Worm (Caenorhabditis elegans) whole organism, late embryonic: Measurements from ENCODE around the gene fbxa-128.

ENCODE experiments used
- F13H6.1 ChIP-seq: sonication (generic microtip); optimal IDR thresholded peaks from 2 replicates; lab custom pipeline; 2016; ENCODE audit warnings: missing genetic modification characterization, missing compliant biosample characterization
- K02D7.2 ChIP-seq: sonication (generic microtip); optimal IDR thresholded peaks from 2 replicates; lab custom pipeline; 2017; ENCODE audit warnings: mild to moderate bottlenecking, missing genetic modification characterization, missing compliant biosample characterization
- Y22D7AL.16 ChIP-seq: sonication (generic microtip); optimal IDR thresholded peaks from 2 replicates; lab custom pipeline; 2016; ENCODE audit warnings: missing genetic modification characterization, missing compliant biosample characterization
- ama-1 ChIP-seq: fragments of 150-350 bp; optimal IDR thresholded peaks from 2 replicates; lab custom pipeline; 2014
- ceh-14 ChIP-seq: sonication (generic microtip); optimal IDR thresholded peaks from 2 replicates; lab custom pipeline; 2016; ENCODE audit warnings: missing genotype, missing genetic modification characterization, missing compliant biosample characterization
- ceh-2 ChIP-seq: sonication (generic microtip); optimal IDR thresholded peaks from 2 replicates; lab custom pipeline; 2016; ENCODE audit warnings: missing genotype, missing genetic modification characterization, missing compliant biosample characterization
- ceh-34 ChIP-seq: sonication (generic microtip); optimal IDR thresholded peaks from 2 replicates; lab custom pipeline; 2016; ENCODE audit warnings: mild to moderate bottlenecking, missing genetic modification characterization, missing compliant biosample characterization
- ceh-45 ChIP-seq: fragments of 200-800 bp; sonication (Bioruptor generic); IDR thresholded peaks from 2 replicates; pipeline ENCODE4 v1.3.6; 2022; ENCODE audit warnings: missing genetic modification reagents, missing genetic modification characterization, missing compliant biosample characterization
- ceh-48 ChIP-seq: sonication (generic microtip); optimal IDR thresholded peaks from 2 replicates; lab custom pipeline; 2016; ENCODE audit warnings: missing genetic modification characterization, inconsistent platforms, missing compliant biosample characterization
- ceh-6 ChIP-seq: fragments of 200-800 bp; sonication (Bioruptor generic); optimal IDR thresholded peaks from 2 replicates; lab custom pipeline; 2018; ENCODE audit warnings: mild to moderate bottlenecking, missing genetic modification characterization, missing compliant biosample characterization
- ceh-9 ChIP-seq: sonication (generic microtip); optimal IDR thresholded peaks from 2 replicates; lab custom pipeline; 2016; ENCODE audit warnings: mild to moderate bottlenecking, missing genetic modification characterization, inconsistent platforms, missing compliant biosample characterization
- dve-1 ChIP-seq: sonication (generic microtip); optimal IDR thresholded peaks from 2 replicates; lab custom pipeline; 2017; ENCODE audit warnings: antibody characterized with exemption, mild to moderate bottlenecking, missing genetic modification characterization, missing compliant biosample characterization
- elt-4 ChIP-seq: sonication (generic microtip); optimal IDR thresholded peaks from 2 replicates; lab custom pipeline; 2016; ENCODE audit warnings: missing genetic modification characterization, missing compliant biosample characterization
- ets-4 ChIP-seq: sonication (generic microtip); optimal IDR thresholded peaks from 2 replicates; lab custom pipeline; 2016; ENCODE audit warnings: missing genetic modification characterization, missing compliant biosample characterization
- fkh-10 ChIP-seq: fragments of 150-350 bp; optimal IDR thresholded peaks from 2 replicates; lab custom pipeline; 2014; ENCODE audit warnings: missing biosample characterization, missing genetic modification reagents, missing genetic modification characterization
- fkh-6 ChIP-seq: sonication (generic microtip); optimal IDR thresholded peaks from 2 replicates; lab custom pipeline; 2016; ENCODE audit warnings: missing genetic modification characterization, missing compliant biosample characterization
- gmeb-2 ChIP-seq: sonication (generic microtip); optimal IDR thresholded peaks from 2 replicates; lab custom pipeline; 2016; ENCODE audit warnings: missing genetic modification characterization, inconsistent platforms, missing compliant biosample characterization
- hlh-15 ChIP-seq: sonication (generic microtip); optimal IDR thresholded peaks from 2 replicates; lab custom pipeline; 2016; ENCODE audit warnings: missing genetic modification characterization, missing compliant biosample characterization
- hlh-6 ChIP-seq: sonication (generic microtip); optimal IDR thresholded peaks from 2 replicates; lab custom pipeline; 2016; ENCODE audit warnings: missing genotype, missing genetic modification characterization, missing compliant biosample characterization
- hlh-8 ChIP-seq: sonication (generic microtip); optimal IDR thresholded peaks from 2 replicates; lab custom pipeline; 2016; ENCODE audit warnings: missing genotype, missing genetic modification characterization, missing compliant biosample characterization
- madf-2 ChIP-seq: sonication (generic microtip); optimal IDR thresholded peaks from 2 replicates; lab custom pipeline; 2017; ENCODE audit warnings: missing genetic modification characterization, missing compliant biosample characterization
- nfya-1 ChIP-seq: sonication (generic microtip); optimal IDR thresholded peaks from 2 replicates; lab custom pipeline; 2017; ENCODE audit warnings: missing genetic modification characterization, mild to moderate bottlenecking, missing compliant biosample characterization, antibody characterized with exemption, moderate library complexity
- nhr-11 ChIP-seq: fragments of 150-350 bp; optimal IDR thresholded peaks from 2 replicates; lab custom pipeline; 2014; ENCODE audit warnings: missing biosample characterization, missing genetic modification characterization
- pat-9 ChIP-seq: fragments of 200-800 bp; sonication (Bioruptor generic); optimal IDR thresholded peaks from 2 replicates; lab custom pipeline; 2018; ENCODE audit warnings: mild to moderate bottlenecking, missing genetic modification characterization, moderate library complexity, missing compliant biosample characterization
- pax-1 ChIP-seq: fragments of 150-350 bp; optimal IDR thresholded peaks from 2 replicates; lab custom pipeline; 2014; ENCODE audit warnings: missing biosample characterization, missing genetic modification characterization
- pha-2 ChIP-seq: sonication (generic microtip); optimal IDR thresholded peaks from 2 replicates; lab custom pipeline; 2017; ENCODE audit warnings: mild to moderate bottlenecking, missing genetic modification characterization, missing compliant biosample characterization
- pros-1 ChIP-seq: fragments of 150-350 bp; optimal IDR thresholded peaks from 2 replicates; lab custom pipeline; 2014; ENCODE audit warnings: missing biosample characterization, missing genetic modification reagents, missing genetic modification characterization
- syd-9 ChIP-seq: sonication (generic microtip); optimal IDR thresholded peaks from 2 replicates; lab custom pipeline; 2016; ENCODE audit warnings: mild to moderate bottlenecking, missing genetic modification characterization, moderate library complexity, missing compliant biosample characterization
- tbx-2 ChIP-seq: sonication (generic microtip); optimal IDR thresholded peaks from 2 replicates; lab custom pipeline; 2016; ENCODE audit warnings: missing genetic modification characterization, missing compliant biosample characterization
- ttx-3 ChIP-seq: sonication (generic microtip); optimal IDR thresholded peaks from 2 replicates; lab custom pipeline; 2016; ENCODE audit warnings: missing genetic modification reagents, missing genetic modification characterization, missing compliant biosample characterization
- unc-3 ChIP-seq, 2 experiments: fragments of 200-800 bp in 1 of 2; sonication (Bioruptor generic) in 1 of 2; sonication (generic microtip) in 1 of 2; conservative IDR thresholded peaks in 1 of 2; optimal IDR thresholded peaks in 1 of 2; 2 replicates each; pipeline versions ENCODE4 v1.3.6 to Lab custom; 2016 to 2022; ENCODE audit warnings: missing compliant biosample characterization in 2 of 2, missing genetic modification characterization in 2 of 2, missing genetic modification reagents in 1 of 2
- unc-86 ChIP-seq: sonication (generic microtip); optimal IDR thresholded peaks from 2 replicates; lab custom pipeline; 2016; ENCODE audit warnings: missing genetic modification characterization, missing compliant biosample characterization
- ztf-16 ChIP-seq: sonication (generic microtip); optimal IDR thresholded peaks from 2 replicates; lab custom pipeline; 2017; ENCODE audit warnings: missing genetic modification characterization, missing compliant biosample characterization

fbxa-128 gene

ce11 chrIII:11138922-11139321, at the start of gene fbxa-128:
Gene fbxa-128 (minus strand): TSS chrIII:11139113.
- TF ChIP-seq ceh-14 (no peak), elt-4 (tag; lab: Kevin White, UChicago) (no peak), syd-9 (tag; lab: Kevin White, UChicago) (no peak), nfya-1 (tag; lab: Kevin White, UChicago) (peak; percentile 16), nhr-11 (tag; lab: Kevin White, UChicago) (no peak), ets-4 (tag; lab: Kevin White, UChicago) (no peak)

DNA sequence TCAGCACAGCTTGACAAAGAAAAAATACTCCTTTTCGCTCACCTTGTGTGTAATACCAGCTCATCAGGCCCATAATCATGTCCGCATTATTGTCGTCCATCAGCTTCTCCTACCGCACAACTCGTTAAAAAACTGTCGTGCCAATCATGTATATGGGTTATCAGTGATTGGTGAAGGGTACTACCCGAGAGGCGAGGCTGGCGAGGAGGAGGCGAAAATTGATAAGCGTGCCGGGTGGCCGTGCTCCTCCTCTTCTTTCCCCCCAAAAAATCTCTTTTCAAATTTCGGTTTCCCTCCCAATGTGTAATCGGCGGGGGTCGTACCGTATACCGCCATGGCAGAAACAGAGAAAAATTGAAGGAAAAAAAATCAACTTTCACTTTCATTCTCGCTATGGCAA, 49.2 kb upstream of the fbxa-128 start:
- no peak for TF ChIP-seq tbx-2
- no peak for TF ChIP-seq ceh-45 (GFP tag; lab: Robert Waterston, UW)
- no peak for TF ChIP-seq hlh-8 (tag; lab: Kevin White, UChicago)
- TF ChIP-seq syd-9 (tag; lab: Kevin White, UChicago) = no peak
- no peak for TF ChIP-seq hlh-15 (tag; lab: Kevin White, UChicago)
- TF ChIP-seq F13H6.1 (tag; lab: Kevin White, UChicago) = no peak
- TF ChIP-seq ttx-3 (tag; lab: Kevin White, UChicago) = no peak
- TF ChIP-seq hlh-6 (tag; lab: Kevin White, UChicago) = no peak
- no peak for TF ChIP-seq fkh-6
- no peak for TF ChIP-seq fkh-10 (GFP tag; lab: Kevin White, UChicago)
- no peak for TF ChIP-seq Y22D7AL.16 (tag; lab: Kevin White, UChicago)
- no peak for TF ChIP-seq dve-1 (tag; lab: Kevin White, UChicago)

DNA sequence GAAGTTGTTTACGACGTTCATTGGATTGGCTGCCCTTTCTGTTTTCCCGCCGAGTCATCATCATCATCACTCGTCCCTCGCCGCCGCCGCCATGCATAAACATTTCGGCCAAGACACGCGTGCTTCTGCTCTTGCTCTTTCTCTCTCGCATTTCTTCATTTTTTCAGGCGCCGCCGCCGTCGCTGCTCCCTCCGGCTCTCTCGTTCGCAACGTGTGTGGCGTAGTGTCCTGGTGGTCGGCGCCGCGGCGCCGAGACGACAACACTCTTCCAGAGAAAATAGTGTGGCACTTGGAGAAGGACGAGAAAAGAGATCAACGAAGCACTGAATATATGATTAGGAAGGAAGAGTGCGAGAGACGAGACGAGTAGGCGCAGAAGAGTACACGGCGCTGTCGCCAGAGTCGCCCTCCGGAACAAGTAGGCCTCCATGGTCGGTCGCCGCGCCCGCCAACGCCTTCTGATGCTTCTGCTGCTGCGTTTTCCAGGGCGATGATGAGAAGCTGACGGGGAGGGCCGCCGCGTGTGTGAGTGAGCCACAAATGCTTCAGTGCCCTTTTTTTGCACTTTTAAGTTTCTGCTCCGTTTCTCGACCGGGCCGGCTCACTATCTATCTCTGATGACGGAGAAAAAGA, 46.7 kb upstream of the fbxa-128 start:
- TF ChIP-seq gmeb-2 (tag; lab: Kevin White, UChicago) = no peak
- no peak for TF ChIP-seq madf-2 (tag; lab: Kevin White, UChicago)
- TF ChIP-seq ama-1 (lab: Kevin White, UChicago) = no peak
- TF ChIP-seq ceh-34 = peak; percentile 20
- no peak for TF ChIP-seq hlh-15 (tag; lab: Kevin White, UChicago)
- TF ChIP-seq unc-86 = no peak
- no peak for TF ChIP-seq ceh-6 (GFP tag; lab: Kevin White, UChicago)

- no peak for TF ChIP-seq hlh-8 (tag; lab: Kevin White, UChicago)
- TF ChIP-seq pax-1 (tag; lab: Kevin White, UChicago) = no peak
- no peak for TF ChIP-seq unc-3 (GFP tag; conservative IDR thresholded peaks at IDR 0.05; lab: Robert Waterston, UW)
- TF ChIP-seq unc-3 (tag; optimal IDR thresholded peaks at IDR 0.05; lab: Kevin White, UChicago) = no peak
- TF ChIP-seq madf-2 (tag; lab: Kevin White, UChicago) = no peak
- no peak for TF ChIP-seq ceh-9
- TF ChIP-seq K02D7.2 (tag; lab: Kevin White, UChicago) = no peak
- no peak for TF ChIP-seq ztf-16 (tag; lab: Kevin White, UChicago)
- TF ChIP-seq ceh-48 = no peak
- TF ChIP-seq fkh-6 = no peak
- no peak for TF ChIP-seq ceh-2 (tag; lab: Kevin White, UChicago)
- no peak for TF ChIP-seq pha-2
- no peak for TF ChIP-seq elt-4 (tag; lab: Kevin White, UChicago)
- TF ChIP-seq ttx-3 (tag; lab: Kevin White, UChicago) = no peak
- no peak for TF ChIP-seq pat-9 (tag; lab: Kevin White, UChicago)
- TF ChIP-seq pros-1 (tag; lab: Kevin White, UChicago) = no peak
- TF ChIP-seq nfya-1 (tag; lab: Kevin White, UChicago) = no peak
- TF ChIP-seq ama-1 (lab: Kevin White, UChicago) = no peak
These were observed 36.8 kb upstream of the fbxa-128 start for ce11 chrIII:11175642-11176217.
